Worm (Caenorhabditis elegans): ENCODE data around the gene mes-2.

- TF ChIP-seq flt-1 (GFP tag; IDR thresholded peaks at IDR 0.05), result no peak
- no peak for TF ChIP-seq klf-2 (GFP tag; conservative IDR thresholded peaks at IDR 0.05)
- no peak for TF ChIP-seq tab-1 (GFP tag; IDR thresholded peaks at IDR 0.05)
- no peak for TF ChIP-seq T22C8.4 (GFP tag; IDR thresholded peaks at IDR 0.05)
- TF ChIP-seq cog-1 (tag; optimal IDR thresholded peaks at IDR 0.05), result no peak
- TF ChIP-seq ztf-29 (GFP tag; IDR thresholded peaks at IDR 0.05), result no peak
- no peak for TF ChIP-seq ztf-23 (GFP tag; IDR thresholded peaks at IDR 0.05)
Observed at ce11 chrII:14377796-14378195, 6.0 kb upstream of the mes-2 start, which contains the start of gene acr-20.
